Fruit fly (Drosophila melanogaster) whole organism: ENCODE data around the gene CG13728.

Experiments
- CG8478 ChIP-seq: fragments of >200 bp; optimal IDR thresholded peaks from 2 replicates; lab custom pipeline; 2018; ENCODE audit warnings: inconsistent platforms
- Dll ChIP-seq: fragments of >200 bp; optimal IDR thresholded peaks from 2 replicates; lab custom pipeline; 2017
- psq ChIP-seq: fragments of >200 bp; optimal IDR thresholded peaks from 2 replicates; lab custom pipeline; 2017
- usp ChIP-seq: fragments of >200 bp; optimal IDR thresholded peaks from 2 replicates; lab custom pipeline; 2017; ENCODE audit warnings: missing biosample characterization, missing genetic modification characterization, mixed read lengths

DNA sequence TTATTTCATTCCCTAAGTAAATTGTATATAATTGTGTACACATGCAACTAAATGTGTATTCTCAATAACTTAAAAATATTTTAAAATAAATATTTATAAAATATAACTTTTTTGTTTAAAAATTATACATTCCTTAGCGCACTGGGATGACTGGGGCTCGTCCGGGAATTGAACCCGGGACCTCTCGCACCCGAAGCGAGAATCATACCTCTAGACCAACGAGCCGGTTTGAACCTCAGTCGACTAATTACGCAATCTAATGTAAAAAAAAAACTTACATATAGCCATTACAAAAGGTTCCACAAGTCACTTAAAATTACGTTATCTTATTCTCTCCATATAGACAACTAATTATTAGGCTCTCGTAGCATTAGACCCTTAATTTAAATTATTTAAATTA lies 42.8 kb downstream of the CG13728 start:
- TF ChIP-seq usp = no peak
- no peak for TF ChIP-seq CG8478 (lab: Kevin White, UChicago)
- no peak for TF ChIP-seq Dll (lab: Kevin White, UChicago)
- TF ChIP-seq psq (lab: Kevin White, UChicago) = no peak
